Worm (Caenorhabditis elegans): ENCODE measurements around the gene col-81.

DNA sequence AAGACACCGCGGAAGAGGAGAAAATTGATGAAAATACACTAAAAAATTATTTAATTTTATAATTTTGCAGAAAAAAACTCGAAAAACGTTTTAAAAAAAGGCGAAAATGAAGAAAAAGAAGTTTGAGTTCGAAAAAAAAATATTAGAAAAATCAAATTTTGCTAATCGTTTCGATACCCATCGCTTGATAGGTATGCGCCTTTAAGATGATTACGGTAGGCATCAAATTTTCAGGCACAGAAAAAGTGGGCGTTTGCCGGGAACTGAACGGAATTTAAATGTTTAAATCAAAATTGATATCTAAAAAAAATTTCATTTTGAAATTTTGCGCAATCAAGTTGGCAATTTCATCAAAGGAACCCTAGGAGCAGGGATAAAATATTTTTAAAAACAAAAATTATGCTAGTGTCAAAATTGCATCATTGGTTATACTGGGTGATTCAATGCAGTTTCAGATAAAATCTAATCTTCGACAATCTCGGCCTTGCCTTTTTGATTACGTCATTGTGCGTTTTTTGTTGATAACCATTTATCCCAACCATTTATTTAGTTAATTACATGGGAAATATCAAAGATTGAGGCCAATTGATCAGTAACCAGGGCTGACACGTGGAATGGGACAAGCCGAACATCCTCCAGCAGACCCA, 30.1 kb upstream of the col-81 start:
- TF ChIP-seq unc-62 (GFP tag; optimal IDR thresholded peaks at IDR 0.05): no peak
- no peak for TF ChIP-seq ama-1 (optimal IDR thresholded peaks at IDR 0.05)
- TF ChIP-seq ama-1 (GFP tag; optimal IDR thresholded peaks at IDR 0.05): no peak
- no peak for TF ChIP-seq hmg-20 (GFP tag; IDR thresholded peaks at IDR 0.05)
- peak; percentile 18 for TF ChIP-seq xnd-1 (tag; optimal IDR thresholded peaks at IDR 0.05)
- no peak for TF ChIP-seq B0336.3 (GFP tag; IDR thresholded peaks at IDR 0.05)
- no peak for TF ChIP-seq ets-4 (GFP tag; optimal IDR thresholded peaks at IDR 0.05)
- no peak for TF ChIP-seq ztf-18 (tag; optimal IDR thresholded peaks at IDR 0.05)
- no peak for TF ChIP-seq lin-35 (GFP tag; optimal IDR thresholded peaks at IDR 0.05)
- no peak for TF ChIP-seq sea-2 (GFP tag; IDR thresholded peaks at IDR 0.05)
- TF ChIP-seq egl-18 (GFP tag; IDR thresholded peaks at IDR 0.05): no peak
